Worm (Caenorhabditis elegans) whole organism, late embryonic: Measurements from ENCODE around the gene ZC449.4.

ENCODE experiments used
- F13H6.1 ChIP-seq: sonication (generic microtip); optimal IDR thresholded peaks from 2 replicates; lab custom pipeline; 2016; ENCODE audit warnings: missing genetic modification characterization, missing compliant biosample characterization
- ceh-9 ChIP-seq: sonication (generic microtip); optimal IDR thresholded peaks from 2 replicates; lab custom pipeline; 2016; ENCODE audit warnings: mild to moderate bottlenecking, missing genetic modification characterization, inconsistent platforms, missing compliant biosample characterization
- fkh-6 ChIP-seq: sonication (generic microtip); optimal IDR thresholded peaks from 2 replicates; lab custom pipeline; 2016; ENCODE audit warnings: missing genetic modification characterization, missing compliant biosample characterization
- hlh-13 ChIP-seq: fragments of 200-800 bp; sonication (Bioruptor generic); optimal IDR thresholded peaks from 2 replicates; lab custom pipeline; 2018; ENCODE audit warnings: mild to moderate bottlenecking, missing genetic modification characterization, missing compliant biosample characterization
- hlh-30 ChIP-seq: sonication (generic microtip); optimal IDR thresholded peaks from 2 replicates; lab custom pipeline; 2017; ENCODE audit warnings: antibody characterized with exemption, missing genetic modification characterization, missing compliant biosample characterization; ENCODE audit not compliant: insufficient read depth
- pax-1 ChIP-seq: fragments of 150-350 bp; optimal IDR thresholded peaks from 2 replicates; lab custom pipeline; 2014; ENCODE audit warnings: missing biosample characterization, missing genetic modification characterization
- sox-4 ChIP-seq: sonication (generic microtip); optimal IDR thresholded peaks from 2 replicates; lab custom pipeline; 2017; ENCODE audit warnings: mild to moderate bottlenecking, missing genetic modification characterization, inconsistent platforms, missing compliant biosample characterization

DNA sequence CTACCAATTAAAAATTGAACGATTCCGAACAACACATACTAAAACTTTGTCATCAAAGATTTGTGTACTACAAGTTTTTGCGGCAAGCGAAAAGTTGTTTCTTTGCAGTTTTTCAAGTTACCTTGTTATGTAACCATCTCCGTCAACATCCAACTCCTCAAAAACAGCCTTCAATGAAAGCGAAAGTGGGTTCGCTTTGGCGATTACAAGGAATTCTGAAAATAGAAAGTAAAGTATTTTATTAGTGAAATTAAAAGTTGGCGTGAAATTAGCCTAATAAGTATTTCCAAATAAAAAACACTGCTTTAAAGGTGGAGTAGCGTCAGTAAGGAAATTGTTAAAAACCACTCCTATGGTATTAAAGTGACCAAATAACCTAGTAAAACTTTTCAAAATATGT, 41.8 kb upstream of the ZC449.4 start:
- no peak for TF ChIP-seq fkh-6 (tag; lab: Kevin White, UChicago)
- TF ChIP-seq hlh-30 (tag; lab: Kevin White, UChicago): no peak
- TF ChIP-seq hlh-13: no peak
- no peak for TF ChIP-seq ceh-9 (tag; lab: Kevin White, UChicago)
- no peak for TF ChIP-seq F13H6.1 (tag; lab: Kevin White, UChicago)
- no peak for TF ChIP-seq pax-1 (tag; lab: Kevin White, UChicago)
- no peak for TF ChIP-seq sox-4
